Fruit fly (Drosophila melanogaster) Kc167 (cell line): Measurements from ENCODE around the gene Sirt6.

ENCODE experiments used
- Myc ChIP-seq: fragments of >200 bp; optimal IDR thresholded peaks from 2 replicates; lab custom pipeline; 2017; ENCODE audit warnings: missing external identifiers
- Sin3A ChIP-seq: fragments of >200 bp; optimal IDR thresholded peaks from 2 replicates; lab custom pipeline; 2018; ENCODE audit warnings: missing external identifiers
- h ChIP-seq: fragments of >200 bp; optimal IDR thresholded peaks from 3 replicates; lab custom pipeline; 2018; ENCODE audit warnings: missing external identifiers
- insv ChIP-seq: fragments of >200 bp; optimal IDR thresholded peaks from 3 replicates; lab custom pipeline; 2018; ENCODE audit warnings: missing external identifiers
- psq ChIP-seq: fragments of >200 bp; optimal IDR thresholded peaks from 2 replicates; lab custom pipeline; 2017; ENCODE audit warnings: missing external identifiers
- ttk ChIP-seq: sonication (Bioruptor generic); optimal IDR thresholded peaks from 2 replicates; lab custom pipeline; 2017; ENCODE audit warnings: missing external identifiers

Gene Sirt6

dm6 chr3R:10261800-10262199 is at the start of gene Sirt6, which contains the start of gene pont:
Gene Sirt6, minus strand, starts transcription at chr3R:10261849.
Gene pont, plus strand, starts transcription at chr3R:10262123.
- TF ChIP-seq Sin3A (lab: Kevin White, UChicago), result no peak
- TF ChIP-seq h, result no peak
- no peak for TF ChIP-seq Myc
- no peak for TF ChIP-seq psq (lab: Kevin White, UChicago)
- no peak for TF ChIP-seq ttk
- TF ChIP-seq insv, result no peak

dm6 chr3R:10311076-10311744 is 49.6 kb upstream of the Sirt6 start, which contains the start of gene CG6293:
Gene CG6293, minus strand, starts transcription at chr3R:10311613.
- no peak for TF ChIP-seq Myc
- TF ChIP-seq ttk, result no peak
- no peak for TF ChIP-seq Sin3A (lab: Kevin White, UChicago)
- no peak for TF ChIP-seq insv
- no peak for TF ChIP-seq h
- no peak for TF ChIP-seq psq (lab: Kevin White, UChicago)

- TF ChIP-seq ttk (no peak), Myc (no peak), insv (no peak), h (no peak), psq (lab: Kevin White, UChicago) (no peak), Sin3A (lab: Kevin White, UChicago) (no peak)
These were observed 22.5 kb upstream of the Sirt6 start for dm6 chr3R:10284169-10284568.

- TF ChIP-seq h (no peak), Myc (no peak), ttk (no peak)
These were observed 21.5 kb upstream of the Sirt6 start for dm6 chr3R:10283114-10283513.

dm6 chr3R:10282077-10282476 is 20.4 kb upstream of the Sirt6 start:
- TF ChIP-seq ttk (no peak), h (no peak), psq (lab: Kevin White, UChicago) (no peak), Myc (no peak)

- no peak for TF ChIP-seq insv
- no peak for TF ChIP-seq Sin3A (lab: Kevin White, UChicago)
- no peak for TF ChIP-seq psq (lab: Kevin White, UChicago)
- no peak for TF ChIP-seq h
- TF ChIP-seq Myc, result no peak
- TF ChIP-seq ttk, result no peak
These were observed 14.4 kb upstream of the Sirt6 start for dm6 chr3R:10276002-10276401.

- no peak for TF ChIP-seq Myc
- no peak for TF ChIP-seq insv
- no peak for TF ChIP-seq h
- no peak for TF ChIP-seq Sin3A (lab: Kevin White, UChicago)
- TF ChIP-seq psq (lab: Kevin White, UChicago), result no peak
- no peak for TF ChIP-seq ttk
These were observed 13.2 kb upstream of the Sirt6 start for dm6 chr3R:10274829-10275228.

- TF ChIP-seq h, result no peak
- no peak for TF ChIP-seq Myc
- TF ChIP-seq ttk, result no peak
- no peak for TF ChIP-seq Sin3A (lab: Kevin White, UChicago)
- no peak for TF ChIP-seq psq (lab: Kevin White, UChicago)
- TF ChIP-seq insv, result no peak
These were observed 12.7 kb upstream of the Sirt6 start for dm6 chr3R:10274306-10274705.

dm6 chr3R:10272695-10273094 is 11.0 kb upstream of the Sirt6 start:
- TF ChIP-seq insv (no peak), ttk (no peak), h (no peak), psq (lab: Kevin White, UChicago) (no peak), Sin3A (lab: Kevin White, UChicago) (no peak), Myc (no peak)

dm6 chr3R:10269921-10270431 is 8.3 kb upstream of the Sirt6 start:
- TF ChIP-seq Myc, result no peak
- TF ChIP-seq ttk, result no peak
- TF ChIP-seq Sin3A (lab: Kevin White, UChicago), result no peak
- no peak for TF ChIP-seq insv
- no peak for TF ChIP-seq h
- TF ChIP-seq psq (lab: Kevin White, UChicago), result no peak

- TF ChIP-seq psq (lab: Kevin White, UChicago), result no peak
- TF ChIP-seq Sin3A (lab: Kevin White, UChicago), result no peak
- TF ChIP-seq ttk, result no peak
- no peak for TF ChIP-seq Myc
- no peak for TF ChIP-seq insv
- TF ChIP-seq h, result no peak
These were observed 7.3 kb upstream of the Sirt6 start for dm6 chr3R:10268865-10269442.

dm6 chr3R:10268101-10268864 is 6.6 kb upstream of the Sirt6 start:
- TF ChIP-seq h (no peak), psq (lab: Kevin White, UChicago) (no peak)
